Worm (Caenorhabditis elegans) whole organism, midembryonic: ENCODE measurements around the gene ddx-46.

Experiments used
- T22C8.4 ChIP-seq: fragments of 200-800 bp; sonication (Bioruptor generic); IDR thresholded peaks from 2 replicates; pipeline ENCODE4 v1.3.6; 2022; ENCODE audit warnings: missing genetic modification characterization, missing compliant biosample characterization
- cog-1 ChIP-seq: sonication (generic microtip); optimal IDR thresholded peaks from 2 replicates; lab custom pipeline; 2016; ENCODE audit warnings: missing genetic modification characterization, missing compliant biosample characterization
- flt-1 ChIP-seq: fragments of 200-800 bp; sonication (Bioruptor generic); IDR thresholded peaks from 2 replicates; pipeline ENCODE4 v1.3.6; 2022; ENCODE audit warnings: missing genetic modification characterization, missing compliant biosample characterization
- klf-2 ChIP-seq: fragments of 200-800 bp; sonication (Bioruptor generic); conservative IDR thresholded peaks from 2 replicates; pipeline ENCODE4 v1.3.6; 2022; ENCODE audit warnings: missing genetic modification reagents, missing genetic modification characterization, missing compliant biosample characterization
- med-1 ChIP-seq: sonication (generic microtip); optimal IDR thresholded peaks from 2 replicates; lab custom pipeline; 2017; ENCODE audit warnings: missing genetic modification characterization, mild to moderate bottlenecking, missing compliant biosample characterization, antibody characterized with exemption, missing genetic modification reagents; ENCODE audit not compliant: insufficient read depth
- ref-1 ChIP-seq: fragments of 200-800 bp; sonication (Bioruptor generic); conservative IDR thresholded peaks from 2 replicates; pipeline ENCODE4 v1.3.6; 2022; ENCODE audit warnings: missing genetic modification reagents, missing genetic modification characterization, missing compliant biosample characterization
- tab-1 ChIP-seq: fragments of 200-800 bp; sonication (Bioruptor generic); IDR thresholded peaks from 2 replicates; pipeline ENCODE4 v1.3.6; 2022; ENCODE audit warnings: missing genetic modification characterization, missing compliant biosample characterization
- ztf-23 ChIP-seq: fragments of 200-800 bp; sonication (Bioruptor generic); IDR thresholded peaks from 2 replicates; pipeline ENCODE4 v1.3.6; 2022; ENCODE audit warnings: missing genetic modification reagents, missing genetic modification characterization, missing compliant biosample characterization
- ztf-29 ChIP-seq: fragments of 200-800 bp; sonication (Bioruptor generic); IDR thresholded peaks from 2 replicates; pipeline ENCODE4 v1.3.6; 2022; ENCODE audit warnings: missing genetic modification reagents, missing genetic modification characterization, missing compliant biosample characterization

ddx-46 gene

DNA sequence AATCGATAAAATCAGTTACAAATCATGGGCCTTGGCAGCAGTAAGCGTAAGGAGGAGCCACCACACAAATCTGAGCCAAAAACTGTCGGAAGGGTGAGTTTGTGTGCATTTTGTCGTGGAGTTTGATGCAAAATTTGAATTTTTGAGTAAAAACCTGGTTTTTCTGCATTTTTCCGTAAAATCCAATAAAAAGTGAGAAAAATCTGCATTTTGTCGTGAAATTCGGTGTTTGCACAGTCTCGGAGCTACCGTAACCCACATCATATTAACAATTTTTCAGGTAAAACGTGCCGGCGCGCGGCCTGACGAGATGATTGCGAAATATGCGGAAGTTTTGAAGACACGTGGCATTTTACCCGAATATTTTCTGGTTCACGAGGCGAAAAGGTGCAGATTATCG lies 33.5 kb downstream of the ddx-46 start:
- TF ChIP-seq med-1 (GFP tag; lab: Kevin White, UChicago) (no peak), ztf-29 (GFP tag; lab: Robert Waterston, UW) (no peak), ztf-23 (GFP tag; lab: Robert Waterston, UW) (no peak), cog-1 (no peak), ref-1 (GFP tag; lab: Robert Waterston, UW) (no peak), klf-2 (no peak), T22C8.4 (GFP tag; lab: Robert Waterston, UW) (no peak), tab-1 (GFP tag; lab: Robert Waterston, UW) (no peak), flt-1 (no peak)

DNA sequence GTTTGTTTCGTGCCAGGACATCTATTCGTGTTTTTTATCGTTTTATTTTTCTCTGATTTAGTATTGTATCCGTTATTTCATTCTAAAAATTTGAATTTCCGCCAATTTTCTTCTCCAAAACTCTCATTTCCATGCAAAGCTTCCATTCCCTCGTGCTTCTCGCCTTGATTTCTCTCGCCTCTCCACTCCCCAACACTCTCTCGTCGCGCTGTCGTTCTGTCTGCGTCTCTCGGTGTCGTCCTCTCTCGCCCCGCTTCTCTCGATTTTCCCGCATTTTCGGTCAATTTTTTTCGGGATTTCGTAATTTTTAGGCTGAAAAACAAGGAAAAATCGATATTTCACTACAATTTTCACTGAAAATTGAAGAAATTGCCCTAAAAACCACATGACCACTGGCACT lies 34.9 kb downstream of the ddx-46 start, which contains the start of gene C09E9.1:
Gene C09E9.1, plus strand, starts transcription at position 286 of the 400 bp plus-strand sequence.
- TF ChIP-seq tab-1 (GFP tag; lab: Robert Waterston, UW) (no peak), med-1 (GFP tag; lab: Kevin White, UChicago) (no peak), ztf-23 (GFP tag; lab: Robert Waterston, UW) (no peak), cog-1 (no peak)

DNA sequence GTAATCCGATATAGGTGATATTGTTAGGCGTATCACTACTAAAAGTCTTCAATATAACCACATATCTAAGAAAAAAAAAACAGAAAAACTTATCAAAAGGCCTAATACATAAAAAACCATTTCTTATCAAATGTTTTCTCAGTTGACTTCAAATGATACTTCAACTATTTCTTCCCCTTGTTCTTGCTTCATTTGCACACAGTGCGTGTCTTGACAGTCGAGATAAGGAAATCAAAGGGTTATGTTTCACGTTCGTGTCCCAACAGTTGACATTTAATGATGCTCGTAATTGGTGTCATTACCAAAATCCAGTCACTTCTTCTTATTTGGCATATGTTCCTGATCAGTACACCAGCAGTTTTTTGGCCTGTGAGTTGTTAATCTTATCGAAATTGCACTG lies 42.7 kb downstream of the ddx-46 start, which contains the start of gene clec-170:
Gene clec-170, plus strand, starts transcription at position 143 of the 400 bp plus-strand sequence.
- TF ChIP-seq T22C8.4 (GFP tag; lab: Robert Waterston, UW) (no peak), tab-1 (GFP tag; lab: Robert Waterston, UW) (no peak), ztf-23 (GFP tag; lab: Robert Waterston, UW) (no peak), flt-1 (no peak), klf-2 (no peak), ztf-29 (GFP tag; lab: Robert Waterston, UW) (no peak)

DNA sequence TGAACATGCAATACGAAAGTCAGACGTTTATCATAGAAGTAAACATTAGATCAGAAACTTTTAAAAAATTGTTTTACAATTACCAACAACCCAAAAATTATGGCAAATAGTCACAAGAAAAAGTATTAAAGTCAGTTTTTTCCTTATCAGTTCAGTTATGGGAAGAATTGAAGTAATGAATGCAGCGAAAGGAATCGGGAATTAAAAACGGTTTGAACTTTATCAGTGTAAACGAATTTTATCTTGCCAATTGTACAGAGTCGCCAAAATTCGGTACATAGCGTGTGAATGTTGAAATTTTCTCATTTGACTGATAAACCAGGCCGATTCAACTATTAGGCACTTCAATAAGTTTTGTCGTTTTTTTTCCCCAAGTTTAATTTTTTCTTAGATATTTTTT lies 43.3 kb downstream of the ddx-46 start:
- no peak for TF ChIP-seq ztf-23 (GFP tag; lab: Robert Waterston, UW)
- no peak for TF ChIP-seq med-1 (GFP tag; lab: Kevin White, UChicago)
- no peak for TF ChIP-seq tab-1 (GFP tag; lab: Robert Waterston, UW)
- TF ChIP-seq cog-1 = no peak
- no peak for TF ChIP-seq ref-1 (GFP tag; lab: Robert Waterston, UW)
- no peak for TF ChIP-seq flt-1
- no peak for TF ChIP-seq klf-2
- no peak for TF ChIP-seq ztf-29 (GFP tag; lab: Robert Waterston, UW)
- TF ChIP-seq T22C8.4 (GFP tag; lab: Robert Waterston, UW) = no peak

DNA sequence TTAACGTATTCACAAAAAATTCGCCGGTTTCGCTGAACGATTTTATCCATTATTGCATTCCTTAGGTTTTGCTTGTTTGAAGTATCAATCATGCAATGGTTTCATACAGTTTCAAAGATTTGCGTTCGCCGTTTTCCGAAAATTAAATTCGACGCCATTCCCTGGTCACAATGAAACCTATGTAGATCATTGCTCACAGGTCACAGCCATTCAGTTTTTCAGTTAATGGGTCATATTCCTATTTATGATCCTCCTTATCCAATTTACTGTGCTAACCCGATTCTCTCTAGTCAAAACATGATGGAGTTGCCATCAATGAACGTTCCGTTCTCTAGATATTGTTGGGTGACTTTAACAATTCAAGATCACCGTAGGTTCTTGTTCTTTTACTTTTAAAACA lies 44.5 kb downstream of the ddx-46 start, which contains the start of gene F38A1.13:
Gene F38A1.13, plus strand, starts transcription at position 301 of the 400 bp plus-strand sequence.
- TF ChIP-seq cog-1 = no peak
- no peak for TF ChIP-seq ztf-29 (GFP tag; lab: Robert Waterston, UW)
- TF ChIP-seq klf-2 = no peak
- TF ChIP-seq med-1 (GFP tag; lab: Kevin White, UChicago) = no peak
- no peak for TF ChIP-seq ztf-23 (GFP tag; lab: Robert Waterston, UW)
- no peak for TF ChIP-seq flt-1
- no peak for TF ChIP-seq tab-1 (GFP tag; lab: Robert Waterston, UW)
- no peak for TF ChIP-seq T22C8.4 (GFP tag; lab: Robert Waterston, UW)
- no peak for TF ChIP-seq ref-1 (GFP tag; lab: Robert Waterston, UW)

DNA sequence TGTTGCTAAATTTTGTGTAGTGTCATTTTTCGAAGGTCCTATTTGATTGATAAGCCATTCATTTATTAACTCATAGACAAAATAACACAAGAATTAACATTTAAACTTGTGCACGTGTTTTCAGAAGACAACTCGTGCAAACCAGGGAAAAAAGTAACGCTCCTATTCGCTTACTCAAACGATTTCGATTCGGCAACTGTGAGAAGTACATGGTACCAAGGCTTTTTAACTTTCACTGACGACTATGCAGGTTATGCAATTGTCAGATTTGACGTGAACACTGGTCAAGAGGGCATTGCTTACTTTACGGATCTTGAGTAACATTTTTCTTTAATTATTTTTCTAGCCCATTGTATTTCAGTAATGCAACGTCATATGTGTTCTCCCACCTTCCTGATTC lies 47.5 kb downstream of the ddx-46 start:
- TF ChIP-seq ref-1 (GFP tag; lab: Robert Waterston, UW) (no peak), ztf-29 (GFP tag; lab: Robert Waterston, UW) (no peak), klf-2 (no peak), med-1 (GFP tag; lab: Kevin White, UChicago) (no peak), ztf-23 (GFP tag; lab: Robert Waterston, UW) (no peak), tab-1 (GFP tag; lab: Robert Waterston, UW) (no peak), cog-1 (no peak), flt-1 (no peak), T22C8.4 (GFP tag; lab: Robert Waterston, UW) (no peak)

DNA sequence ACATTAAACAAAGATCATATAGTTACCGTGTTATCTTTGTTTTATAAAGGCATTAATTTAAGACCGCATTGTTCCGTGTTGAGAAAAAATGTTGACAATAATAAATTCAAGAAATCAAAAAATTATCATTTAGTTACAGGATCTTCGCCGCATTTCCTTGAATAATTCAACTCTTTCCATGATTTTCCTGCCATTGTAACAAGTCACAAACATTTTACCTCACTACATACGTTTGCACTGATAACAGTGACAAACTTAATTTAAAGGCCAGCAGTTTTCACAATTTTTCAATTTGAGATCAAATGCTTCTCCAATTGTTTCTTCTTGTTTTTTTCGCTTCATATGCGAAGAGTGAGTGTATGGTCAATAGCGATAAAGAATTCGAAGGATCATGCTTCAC lies 48.4 kb downstream of the ddx-46 start, which contains the start of gene clec-169:
Gene clec-169, plus strand, starts transcription at position 301 of the 400 bp plus-strand sequence.
- TF ChIP-seq cog-1 (no peak), ztf-23 (GFP tag; lab: Robert Waterston, UW) (no peak), med-1 (GFP tag; lab: Kevin White, UChicago) (no peak), tab-1 (GFP tag; lab: Robert Waterston, UW) (no peak), flt-1 (no peak), ref-1 (GFP tag; lab: Robert Waterston, UW) (no peak), T22C8.4 (GFP tag; lab: Robert Waterston, UW) (no peak), klf-2 (no peak), ztf-29 (GFP tag; lab: Robert Waterston, UW) (no peak)

DNA sequence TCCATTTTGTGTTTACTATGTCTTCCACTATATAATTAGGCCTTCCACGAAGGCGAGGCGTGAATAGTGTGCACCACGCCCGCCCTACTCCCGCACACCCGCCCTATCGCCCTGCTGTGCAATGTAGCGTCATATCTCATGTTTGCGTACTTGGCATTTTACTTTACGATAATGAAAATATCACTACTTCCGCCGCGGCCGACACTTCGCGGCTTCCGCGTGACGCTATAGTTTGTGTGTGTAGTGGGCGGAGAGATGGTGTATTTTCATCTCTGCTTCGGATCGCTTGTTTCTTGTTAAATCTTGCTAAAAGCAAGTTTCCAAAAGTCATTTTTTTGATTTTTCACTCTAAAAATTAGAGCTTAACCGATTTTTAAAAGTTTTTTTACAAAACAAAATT lies 49.0 kb downstream of the ddx-46 start:
- TF ChIP-seq cog-1 = no peak
- no peak for TF ChIP-seq tab-1 (GFP tag; lab: Robert Waterston, UW)
- TF ChIP-seq flt-1 = no peak
- no peak for TF ChIP-seq med-1 (GFP tag; lab: Kevin White, UChicago)
- no peak for TF ChIP-seq T22C8.4 (GFP tag; lab: Robert Waterston, UW)
- no peak for TF ChIP-seq ztf-23 (GFP tag; lab: Robert Waterston, UW)
- no peak for TF ChIP-seq ref-1 (GFP tag; lab: Robert Waterston, UW)
- TF ChIP-seq ztf-29 (GFP tag; lab: Robert Waterston, UW) = no peak
- no peak for TF ChIP-seq klf-2

DNA sequence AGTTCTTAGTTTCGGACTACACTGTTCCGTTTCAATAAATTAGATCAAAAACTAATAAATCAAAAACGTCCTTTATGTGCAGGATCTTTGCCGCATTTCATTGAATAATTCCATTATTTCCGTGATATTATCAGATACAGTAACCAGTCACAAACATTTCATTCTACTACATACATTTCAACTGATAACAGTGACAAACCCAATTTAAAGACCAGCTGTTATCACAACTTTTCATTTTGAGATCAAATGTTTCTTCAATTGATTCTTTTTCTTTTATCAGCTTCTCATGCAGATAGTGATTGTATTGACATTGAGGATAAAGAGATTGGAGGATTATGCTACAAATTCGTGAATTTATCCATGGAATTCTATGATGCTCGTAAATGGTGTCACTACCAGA lies 52.7 kb downstream of the ddx-46 start, which contains the start of gene clec-168:
Gene clec-168, plus strand, starts transcription at position 247 of the 400 bp plus-strand sequence.
- no peak for TF ChIP-seq cog-1
- TF ChIP-seq med-1 (GFP tag; lab: Kevin White, UChicago) = no peak
- TF ChIP-seq ztf-29 (GFP tag; lab: Robert Waterston, UW) = no peak
- TF ChIP-seq T22C8.4 (GFP tag; lab: Robert Waterston, UW) = no peak
- TF ChIP-seq flt-1 = no peak
- no peak for TF ChIP-seq ztf-23 (GFP tag; lab: Robert Waterston, UW)
- no peak for TF ChIP-seq klf-2
- no peak for TF ChIP-seq tab-1 (GFP tag; lab: Robert Waterston, UW)
- no peak for TF ChIP-seq ref-1 (GFP tag; lab: Robert Waterston, UW)

DNA sequence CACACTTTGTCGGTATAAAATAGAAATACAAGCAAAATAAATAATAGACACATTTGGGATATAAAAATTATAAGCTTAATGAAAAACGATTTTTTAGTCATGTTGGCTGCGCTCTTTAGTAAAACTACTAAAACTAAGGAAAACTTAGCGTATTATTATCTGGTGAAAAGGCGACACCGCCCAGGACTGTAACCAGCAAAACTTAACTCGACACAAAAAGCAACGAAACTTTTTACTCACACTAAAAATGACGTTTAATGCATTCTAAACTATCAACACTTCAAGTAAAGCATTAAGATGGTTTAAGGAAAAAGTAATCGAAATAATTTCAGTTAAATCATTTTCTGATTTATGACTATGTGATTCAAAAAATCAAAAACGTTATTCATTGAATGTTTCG lies 53.8 kb downstream of the ddx-46 start, which contains the start of gene clec-167:
Gene clec-167, minus strand, starts transcription at position 101 of the 400 bp plus-strand sequence.
- TF ChIP-seq flt-1 = no peak
- no peak for TF ChIP-seq ztf-23 (GFP tag; lab: Robert Waterston, UW)
- TF ChIP-seq ref-1 (GFP tag; lab: Robert Waterston, UW) = no peak
- TF ChIP-seq tab-1 (GFP tag; lab: Robert Waterston, UW) = no peak
- TF ChIP-seq klf-2 = no peak
- no peak for TF ChIP-seq med-1 (GFP tag; lab: Kevin White, UChicago)
- no peak for TF ChIP-seq ztf-29 (GFP tag; lab: Robert Waterston, UW)
- TF ChIP-seq cog-1 = no peak
